Worm (Caenorhabditis elegans): ENCODE measurements around the gene unc-9.

Gene unc-9

ce11 chrX:13227778-13228177, 26.2 kb downstream of the unc-9 start:
- TF ChIP-seq F49E8.2 (tag; optimal IDR thresholded peaks at IDR 0.05; ENCODE audit: borderline replicate concordance), result no peak
- TF ChIP-seq ceh-82 (tag; optimal IDR thresholded peaks at IDR 0.05), result no peak
- TF ChIP-seq hlh-30 (tag; optimal IDR thresholded peaks at IDR 0.05; ENCODE audit: insufficient read depth), result no peak
- TF ChIP-seq unc-130 (GFP tag; optimal IDR thresholded peaks at IDR 0.05), result no peak
- no peak for TF ChIP-seq zip-2 (tag; optimal IDR thresholded peaks at IDR 0.05)
- TF ChIP-seq aha-1 (tag), result no peak
- TF ChIP-seq dpl-1 (GFP tag; optimal IDR thresholded peaks at IDR 0.05), result no peak
- no peak for TF ChIP-seq ZK337.2 (GFP tag; IDR thresholded peaks at IDR 0.05)
- TF ChIP-seq skn-1 (tag; optimal IDR thresholded peaks at IDR 0.05), result no peak
- no peak for TF ChIP-seq pha-4 (GFP tag; IDR thresholded peaks at IDR 0.05)
- no peak for TF ChIP-seq pha-4 (tag; optimal IDR thresholded peaks at IDR 0.05)
- no peak for TF ChIP-seq pqm-1 (tag; optimal IDR thresholded peaks at IDR 0.05)
- no peak for TF ChIP-seq rbr-2 (tag; optimal IDR thresholded peaks at IDR 0.05)
- no peak for TF ChIP-seq dmd-6 (GFP tag; IDR thresholded peaks at IDR 0.05)
- no peak for TF ChIP-seq dve-1 (tag; optimal IDR thresholded peaks at IDR 0.05; ENCODE audit: insufficient read depth)
- no peak for TF ChIP-seq lin-13 (GFP tag; optimal IDR thresholded peaks at IDR 0.05)
- no peak for TF ChIP-seq T20F7.1 (GFP tag; optimal IDR thresholded peaks at IDR 0.05)
- no peak for TF ChIP-seq ctbp-1 (GFP tag; IDR thresholded peaks at IDR 0.05)

- peak; percentile 45 for TF ChIP-seq aha-1 (tag)
- TF ChIP-seq F44E2.7 (GFP tag; IDR thresholded peaks at IDR 0.05), result no peak
These were observed 30.7 kb downstream of the unc-9 start, which contains the start of gene bgnt-1.5 for ce11 chrX:13232259-13232658. Gene bgnt-1.5, minus strand, starts transcription at chrX:13232359.

ce11 chrX:13234879-13235278, 33.3 kb downstream of the unc-9 start, which contains the start of gene K08H2.2:
Gene K08H2.2, minus strand, starts transcription at chrX:13234979.
- TF ChIP-seq aha-1 (tag) (peak; percentile 1), pqm-1 (tag; optimal IDR thresholded peaks at IDR 0.05) (no peak)

- TF ChIP-seq zag-1 (tag; optimal IDR thresholded peaks at IDR 0.05) (no peak), zip-2 (tag; optimal IDR thresholded peaks at IDR 0.05) (no peak), dmd-9 (GFP tag; IDR thresholded peaks at IDR 0.05) (no peak), nhr-76 (tag; optimal IDR thresholded peaks at IDR 0.05) (no peak), snpc-1.2 (GFP tag; IDR thresholded peaks at IDR 0.05) (no peak), daf-8 (GFP tag; IDR thresholded peaks at IDR 0.05) (no peak), nhr-28 (tag; optimal IDR thresholded peaks at IDR 0.05) (no peak), mxl-3 (GFP tag; optimal IDR thresholded peaks at IDR 0.05) (no peak), duxl-1 (tag; optimal IDR thresholded peaks at IDR 0.05; ENCODE audit: poor library complexity) (no peak), lir-3 (tag; optimal IDR thresholded peaks at IDR 0.05) (no peak), ama-1 (optimal IDR thresholded peaks at IDR 0.05) (no peak), F44E2.7 (GFP tag; IDR thresholded peaks at IDR 0.05) (no peak), zfp-3 (GFP tag; conservative IDR thresholded peaks at IDR 0.05) (no peak), D1046.2 (GFP tag; IDR thresholded peaks at IDR 0.05) (no peak), arid-1 (GFP tag; conservative IDR thresholded peaks at IDR 0.05) (no peak)
These were observed 35.5 kb downstream of the unc-9 start, which contains the start of gene K08H2.3 for ce11 chrX:13237102-13237501. Gene K08H2.3, plus strand, starts transcription at chrX:13237402.

- TF ChIP-seq hif-1 (tag; optimal IDR thresholded peaks at IDR 0.05), result no peak
- TF ChIP-seq nhr-6 (tag; optimal IDR thresholded peaks at IDR 0.05), result no peak
- no peak for TF ChIP-seq T26A8.4 (GFP tag; IDR thresholded peaks at IDR 0.05)
- TF ChIP-seq gei-8 (GFP tag; optimal IDR thresholded peaks at IDR 0.05), result no peak
- no peak for TF ChIP-seq Y105C5A.15 (GFP tag; IDR thresholded peaks at IDR 0.05)
- TF ChIP-seq hmg-1.1 (GFP tag; IDR thresholded peaks at IDR 0.05), result no peak
These were observed 36.6 kb downstream of the unc-9 start, which contains the start of gene K08H2.4 for ce11 chrX:13238197-13238596. Gene K08H2.4, plus strand, starts transcription at chrX:13238497.

Data from whole organism, L4 larva.